Fruit fly (Drosophila melanogaster) whole organism, pupa: ENCODE data around the gene CG6650.

ENCODE experiments used
- CG10348 ChIP-seq: fragments of 200-800 bp; sonication (Bioruptor generic); IDR thresholded peaks from 2 replicates; pipeline ENCODE4 v1.3.6; 2022; ENCODE audit warnings: missing biosample characterization, missing genetic modification characterization
- CG12605 ChIP-seq: fragments of 200-800 bp; sonication (Bioruptor generic); IDR thresholded peaks from 2 replicates; pipeline ENCODE4 v1.3.6; 2022; ENCODE audit warnings: missing biosample characterization, missing genetic modification characterization
- CG13204 ChIP-seq: fragments of 200-800 bp; sonication (Bioruptor generic); optimal IDR thresholded peaks from 2 replicates; lab custom pipeline; 2018; ENCODE audit warnings: missing biosample characterization, mild to moderate bottlenecking, missing genetic modification characterization, moderate library complexity
- CG14655 ChIP-seq: fragments of 200-800 bp; sonication (Bioruptor generic); optimal IDR thresholded peaks from 3 replicates; lab custom pipeline; 2017; ENCODE audit warnings: mild to moderate bottlenecking, missing biosample characterization, missing genetic modification reagents, missing genetic modification characterization
- CG15710 ChIP-seq: fragments of 200-800 bp; sonication (Bioruptor generic); optimal IDR thresholded peaks from 2 replicates; lab custom pipeline; 2018; ENCODE audit warnings: missing biosample characterization, mild to moderate bottlenecking, missing genetic modification characterization, moderate library complexity
- CG17806 ChIP-seq: fragments of 200-800 bp; sonication (Bioruptor generic); optimal IDR thresholded peaks from 2 replicates; lab custom pipeline; 2018; ENCODE audit warnings: missing biosample characterization, mild to moderate bottlenecking, missing genetic modification characterization, moderate library complexity
- CG32121 ChIP-seq: fragments of 200-800 bp; sonication (Bioruptor generic); IDR thresholded peaks from 2 replicates; pipeline ENCODE4 v1.3.6; 2022; ENCODE audit warnings: missing biosample characterization, missing genetic modification characterization
- CG34367 ChIP-seq: fragments of 200-800 bp; sonication (Bioruptor generic); optimal IDR thresholded peaks from 2 replicates; lab custom pipeline; 2018; ENCODE audit warnings: missing biosample characterization, mild to moderate bottlenecking, missing genetic modification characterization
- CG4496 ChIP-seq: fragments of 200-800 bp; sonication (Bioruptor generic); IDR thresholded peaks from 3 replicates; pipeline ENCODE4 v1.3.6; 2022; ENCODE audit warnings: missing biosample characterization, missing genetic modification characterization
- CG8159 ChIP-seq: fragments of 200-800 bp; sonication (Bioruptor generic); optimal IDR thresholded peaks from 3 replicates; lab custom pipeline; 2018; ENCODE audit warnings: missing biosample characterization, mild to moderate bottlenecking, missing genetic modification characterization, moderate library complexity
- CG8301 ChIP-seq: fragments of 200-800 bp; sonication (Bioruptor generic); optimal IDR thresholded peaks from 2 replicates; lab custom pipeline; 2018; ENCODE audit warnings: missing biosample characterization, mild to moderate bottlenecking, missing genetic modification characterization
- CG9948 ChIP-seq: fragments of 200-800 bp; sonication (Bioruptor generic); optimal IDR thresholded peaks from 2 replicates; lab custom pipeline; 2018; ENCODE audit warnings: missing biosample characterization, mild to moderate bottlenecking, missing genetic modification characterization, moderate library complexity
- D1 ChIP-seq: fragments of 200-800 bp; sonication (Bioruptor generic); optimal IDR thresholded peaks from 2 replicates; lab custom pipeline; 2018; ENCODE audit warnings: missing biosample characterization, mild to moderate bottlenecking, missing genetic modification characterization, moderate library complexity
- EcR ChIP-seq: fragments of 200-800 bp; sonication (Bioruptor generic); optimal IDR thresholded peaks from 3 replicates; lab custom pipeline; 2019; ENCODE audit warnings: missing biosample characterization, missing genetic modification characterization, mild to moderate bottlenecking, moderate library complexity, missing genetic modification reagents
- Ets98B ChIP-seq: fragments of 200-800 bp; sonication (Bioruptor generic); IDR thresholded peaks from 2 replicates; pipeline ENCODE4 v1.3.6; 2022; ENCODE audit warnings: missing biosample characterization, missing genetic modification characterization
- Pif1A ChIP-seq: fragments of 200-800 bp; sonication (Bioruptor generic); optimal IDR thresholded peaks from 3 replicates; lab custom pipeline; 2016; ENCODE audit warnings: missing biosample characterization, missing genetic modification characterization
- Pif1B ChIP-seq: fragments of 200-800 bp; sonication (Bioruptor generic); optimal IDR thresholded peaks from 3 replicates; lab custom pipeline; 2016; ENCODE audit warnings: missing biosample characterization, missing genetic modification characterization
- Snoo ChIP-seq: fragments of 200-800 bp; sonication (Bioruptor generic); optimal IDR thresholded peaks from 3 replicates; lab custom pipeline; 2017; ENCODE audit warnings: missing biosample characterization, mild to moderate bottlenecking, missing genetic modification characterization, inconsistent platforms
- fd96Ca ChIP-seq: fragments of 200-800 bp; sonication (Bioruptor generic); IDR thresholded peaks from 3 replicates; pipeline ENCODE4 v1.3.6; 2022; ENCODE audit warnings: missing biosample characterization, missing genetic modification characterization
- gl ChIP-seq: fragments of 200-800 bp; sonication (Bioruptor generic); optimal IDR thresholded peaks from 2 replicates; lab custom pipeline; 2018; ENCODE audit warnings: missing biosample characterization, mild to moderate bottlenecking, missing genetic modification characterization
- rn ChIP-seq: fragments of 200-800 bp; sonication (Bioruptor generic); IDR thresholded peaks from 2 replicates; pipeline ENCODE4 v1.3.6; 2022; ENCODE audit warnings: missing biosample characterization, missing genetic modification characterization

CG6650 gene

dm6 chr3L:14036867-14037313 lies 5.6 kb downstream of the CG6650 start, which contains the start of gene Hsp110:
Gene Hsp110, plus strand, starts transcription at chr3L:14037019.
- TF ChIP-seq CG10348 (GFP tag; lab: Robert Waterston, UW) = no peak
- no peak for TF ChIP-seq rn (GFP tag; lab: Robert Waterston, UW)
- TF ChIP-seq Pif1A = no peak
- peak; percentile 14 for TF ChIP-seq Snoo (tag; lab: Kevin White, UChicago)
- peak; percentile 12 for TF ChIP-seq CG8159
- TF ChIP-seq EcR = peak; percentile 77
- TF ChIP-seq CG4496 = no peak
- no peak for TF ChIP-seq D1 (tag; lab: Kevin White, UChicago)
- no peak for TF ChIP-seq CG17806 (tag; lab: Kevin White, UChicago)
- no peak for TF ChIP-seq CG15710 (tag; lab: Kevin White, UChicago)
- TF ChIP-seq CG32121 (GFP tag; lab: Robert Waterston, UW) = no peak
- no peak for TF ChIP-seq gl (tag; lab: Kevin White, UChicago)
- TF ChIP-seq CG8301 = peak; percentile 16
- no peak for TF ChIP-seq CG34367 (tag; lab: Kevin White, UChicago)
- TF ChIP-seq CG13204 (GFP tag; lab: Kevin White, UChicago) = no peak
- 0 out of 3 replicates have a peak, but pooled peaks have one; percentile 24 for TF ChIP-seq fd96Ca (GFP tag; lab: Robert Waterston, UW)
- no peak for TF ChIP-seq CG14655 (GFP tag; lab: Kevin White, UChicago)
- no peak for TF ChIP-seq CG12605 (GFP tag; lab: Robert Waterston, UW)
- TF ChIP-seq Ets98B = peak; percentile 37; the same call in 1 of the 2 replicates

DNA sequence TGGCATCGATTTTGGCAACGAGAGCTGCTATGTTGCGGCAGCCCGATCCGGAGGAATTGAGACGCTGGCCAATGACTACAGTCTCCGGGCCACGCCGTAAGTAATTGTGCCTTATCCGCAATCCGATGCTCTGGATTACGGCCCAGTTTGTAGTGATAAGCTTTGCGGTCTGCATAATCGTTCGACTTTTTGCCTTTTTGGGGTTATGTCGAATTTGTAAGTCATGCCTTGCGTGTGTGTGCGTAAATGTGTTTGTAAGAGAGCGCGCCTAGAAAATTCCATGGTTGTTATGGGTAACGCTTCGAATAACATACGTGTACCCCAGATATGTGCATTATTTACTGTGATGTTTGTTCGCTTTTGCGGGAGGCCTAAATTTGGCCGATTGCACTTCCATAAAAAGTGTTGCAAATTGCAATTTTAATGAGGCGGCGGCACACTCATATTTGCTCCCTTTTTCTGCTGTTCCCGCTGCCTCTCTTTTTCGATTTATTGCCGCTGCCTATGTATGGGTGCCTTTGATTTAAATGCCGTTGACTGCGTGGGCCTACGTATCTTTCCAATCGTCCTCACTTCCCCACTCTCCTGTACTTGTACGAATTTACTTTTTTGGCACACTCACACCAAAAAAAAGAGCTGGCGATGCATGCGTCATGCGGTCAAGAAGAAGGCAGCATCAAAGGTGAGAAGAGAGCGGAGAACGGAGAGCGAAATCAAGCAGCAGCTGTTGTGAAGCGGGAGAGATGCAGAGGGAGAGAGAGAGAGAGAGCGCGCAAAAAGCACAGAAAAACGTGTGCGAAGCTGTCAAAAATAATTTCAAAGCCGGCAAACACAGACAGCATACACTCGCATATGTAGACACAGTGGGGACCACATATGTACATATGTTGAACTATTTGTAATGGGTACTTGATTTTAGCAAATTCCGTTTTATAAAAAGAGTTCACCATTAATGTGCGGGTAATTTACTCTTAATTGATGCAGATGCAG lies 6.7 kb downstream of the CG6650 start:
- TF ChIP-seq D1 (tag; lab: Kevin White, UChicago) = no peak
- TF ChIP-seq Snoo (tag; lab: Kevin White, UChicago) = peak; percentile 5
- peak; percentile 64 for TF ChIP-seq Ets98B
- TF ChIP-seq CG14655 (GFP tag; lab: Kevin White, UChicago) = no peak
- no peak for TF ChIP-seq CG13204 (GFP tag; lab: Kevin White, UChicago)
- TF ChIP-seq CG10348 (GFP tag; lab: Robert Waterston, UW) = no peak
- TF ChIP-seq CG17806 (tag; lab: Kevin White, UChicago) = no peak
- TF ChIP-seq CG8301 = no peak
- TF ChIP-seq fd96Ca (GFP tag; lab: Robert Waterston, UW) = 0 out of 3 replicates have a peak, but pooled peaks have one; percentile 29
- TF ChIP-seq EcR = peak; percentile 67
- TF ChIP-seq rn (GFP tag; lab: Robert Waterston, UW) = no peak
- no peak for TF ChIP-seq Pif1A
- peak; percentile 50 for TF ChIP-seq CG12605 (GFP tag; lab: Robert Waterston, UW)
- peak; percentile 30; the same call in 1 of the 3 replicates for TF ChIP-seq CG4496
- no peak for TF ChIP-seq CG34367 (tag; lab: Kevin White, UChicago)
- no peak for TF ChIP-seq gl (tag; lab: Kevin White, UChicago)
- TF ChIP-seq CG32121 (GFP tag; lab: Robert Waterston, UW) = no peak; the same call in 1 of the 2 replicates
- TF ChIP-seq CG8159 = no peak
- TF ChIP-seq Pif1B (GFP tag; lab: Kevin White, UChicago) = no peak
- no peak for TF ChIP-seq CG15710 (tag; lab: Kevin White, UChicago)
- TF ChIP-seq CG9948 (tag; lab: Kevin White, UChicago) = no peak

- TF ChIP-seq CG15710 (tag; lab: Kevin White, UChicago) (peak; percentile 81), EcR (no peak), CG34367 (tag; lab: Kevin White, UChicago) (peak; percentile 81), fd96Ca (GFP tag; lab: Robert Waterston, UW) (no peak), CG8159 (no peak), CG9948 (tag; lab: Kevin White, UChicago) (peak; percentile 84), CG14655 (GFP tag; lab: Kevin White, UChicago) (no peak), gl (tag; lab: Kevin White, UChicago) (peak; percentile 68), Pif1A (no peak), D1 (tag; lab: Kevin White, UChicago) (no peak), CG10348 (GFP tag; lab: Robert Waterston, UW) (no peak), CG32121 (GFP tag; lab: Robert Waterston, UW) (peak; percentile 82), CG8301 (no peak), Pif1B (GFP tag; lab: Kevin White, UChicago) (no peak), CG17806 (tag; lab: Kevin White, UChicago) (peak; percentile 89), CG12605 (GFP tag; lab: Robert Waterston, UW) (peak; percentile 80), CG13204 (GFP tag; lab: Kevin White, UChicago) (no peak), rn (GFP tag; lab: Robert Waterston, UW) (no peak), Snoo (tag; lab: Kevin White, UChicago) (peak; percentile 75), CG4496 (peak; percentile 62; the same call in 2 of the 3 replicates), Ets98B (peak; percentile 65)
Observed at dm6 chr3L:14049620-14050253, 18.5 kb downstream of the CG6650 start, which contains the start of gene Neurl4. Gene Neurl4, minus strand, starts transcription at chr3L:14049892.

DNA sequence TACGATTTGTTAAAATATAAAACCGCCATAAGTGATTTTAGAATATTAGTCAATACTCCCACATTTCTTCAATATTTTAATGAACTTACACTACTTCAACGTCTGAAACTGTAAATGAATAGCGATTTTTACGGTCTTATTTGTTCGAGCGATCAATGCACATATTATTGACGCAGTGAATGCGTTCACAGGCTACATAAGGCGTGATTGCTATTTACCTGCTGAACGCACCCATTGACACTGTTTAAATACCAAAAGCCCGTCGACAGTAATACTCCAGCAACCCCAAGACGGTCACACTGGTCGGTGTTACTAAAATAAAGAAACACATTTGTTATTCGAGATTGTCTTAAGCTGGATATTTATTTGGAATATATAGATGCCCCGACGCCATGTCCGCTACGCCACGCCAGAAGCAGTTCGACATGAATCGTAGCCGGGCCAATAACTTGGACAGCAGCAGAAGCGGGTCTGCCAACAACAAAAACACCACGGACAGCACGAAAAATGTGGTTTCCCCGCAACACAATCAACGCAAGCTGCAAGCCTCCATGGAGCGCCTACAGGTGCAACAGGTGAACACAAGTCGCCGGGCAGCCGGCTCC lies 19.8 kb downstream of the CG6650 start, which contains the start of gene CG6833:
CG6833 (plus strand) TSS at position 263 of the 605 bp plus-strand sequence.
- TF ChIP-seq CG9948 (tag; lab: Kevin White, UChicago) (peak; percentile 61), rn (GFP tag; lab: Robert Waterston, UW) (peak; percentile 69), CG17806 (tag; lab: Kevin White, UChicago) (peak; percentile 60), EcR (no peak), Snoo (tag; lab: Kevin White, UChicago) (peak; percentile 35), fd96Ca (GFP tag; lab: Robert Waterston, UW) (peak; percentile 81), CG32121 (GFP tag; lab: Robert Waterston, UW) (peak; percentile 56; the same call in 1 of the 2 replicates), CG15710 (tag; lab: Kevin White, UChicago) (peak; percentile 42), CG14655 (GFP tag; lab: Kevin White, UChicago) (peak; percentile 54), Pif1B (GFP tag; lab: Kevin White, UChicago) (no peak), CG4496 (peak; percentile 63; the same call in 2 of the 3 replicates), CG8159 (peak; percentile 60), Ets98B (peak; percentile 69), CG13204 (GFP tag; lab: Kevin White, UChicago) (no peak), CG10348 (GFP tag; lab: Robert Waterston, UW) (no peak), CG34367 (tag; lab: Kevin White, UChicago) (no peak), gl (tag; lab: Kevin White, UChicago) (peak; percentile 10), CG12605 (GFP tag; lab: Robert Waterston, UW) (peak; percentile 57; the same call in 1 of the 2 replicates), Pif1A (no peak), CG8301 (peak; percentile 44), D1 (tag; lab: Kevin White, UChicago) (no peak)
- TF ChIP-seq, all 21 proteins: peak for 14
